Worm (Caenorhabditis elegans) whole organism, midembryonic: Measurements from ENCODE around the gene C14A4.6.

Source experiments
- T22C8.4 ChIP-seq: fragments of 200-800 bp; sonication (Bioruptor generic); IDR thresholded peaks from 2 replicates; pipeline ENCODE4 v1.3.6; 2022; ENCODE audit warnings: missing genetic modification characterization, missing compliant biosample characterization
- cog-1 ChIP-seq: sonication (generic microtip); optimal IDR thresholded peaks from 2 replicates; lab custom pipeline; 2016; ENCODE audit warnings: missing genetic modification characterization, missing compliant biosample characterization
- flt-1 ChIP-seq: fragments of 200-800 bp; sonication (Bioruptor generic); IDR thresholded peaks from 2 replicates; pipeline ENCODE4 v1.3.6; 2022; ENCODE audit warnings: missing genetic modification characterization, missing compliant biosample characterization
- klf-2 ChIP-seq: fragments of 200-800 bp; sonication (Bioruptor generic); conservative IDR thresholded peaks from 2 replicates; pipeline ENCODE4 v1.3.6; 2022; ENCODE audit warnings: missing genetic modification reagents, missing genetic modification characterization, missing compliant biosample characterization
- med-1 ChIP-seq: sonication (generic microtip); optimal IDR thresholded peaks from 2 replicates; lab custom pipeline; 2017; ENCODE audit warnings: missing genetic modification characterization, mild to moderate bottlenecking, missing compliant biosample characterization, antibody characterized with exemption, missing genetic modification reagents; ENCODE audit not compliant: insufficient read depth
- ref-1 ChIP-seq: fragments of 200-800 bp; sonication (Bioruptor generic); conservative IDR thresholded peaks from 2 replicates; pipeline ENCODE4 v1.3.6; 2022; ENCODE audit warnings: missing genetic modification reagents, missing genetic modification characterization, missing compliant biosample characterization
- tab-1 ChIP-seq: fragments of 200-800 bp; sonication (Bioruptor generic); IDR thresholded peaks from 2 replicates; pipeline ENCODE4 v1.3.6; 2022; ENCODE audit warnings: missing genetic modification characterization, missing compliant biosample characterization
- ztf-23 ChIP-seq: fragments of 200-800 bp; sonication (Bioruptor generic); IDR thresholded peaks from 2 replicates; pipeline ENCODE4 v1.3.6; 2022; ENCODE audit warnings: missing genetic modification reagents, missing genetic modification characterization, missing compliant biosample characterization
- ztf-29 ChIP-seq: fragments of 200-800 bp; sonication (Bioruptor generic); IDR thresholded peaks from 2 replicates; pipeline ENCODE4 v1.3.6; 2022; ENCODE audit warnings: missing genetic modification reagents, missing genetic modification characterization, missing compliant biosample characterization

C14A4.6 gene

ce11 chrII:10555484-10556075 is 39.0 kb downstream of the C14A4.6 start:
- no peak for TF ChIP-seq cog-1
- TF ChIP-seq flt-1: 0 out of 2 replicates have a peak, but pooled peaks have one; percentile 6

DNA sequence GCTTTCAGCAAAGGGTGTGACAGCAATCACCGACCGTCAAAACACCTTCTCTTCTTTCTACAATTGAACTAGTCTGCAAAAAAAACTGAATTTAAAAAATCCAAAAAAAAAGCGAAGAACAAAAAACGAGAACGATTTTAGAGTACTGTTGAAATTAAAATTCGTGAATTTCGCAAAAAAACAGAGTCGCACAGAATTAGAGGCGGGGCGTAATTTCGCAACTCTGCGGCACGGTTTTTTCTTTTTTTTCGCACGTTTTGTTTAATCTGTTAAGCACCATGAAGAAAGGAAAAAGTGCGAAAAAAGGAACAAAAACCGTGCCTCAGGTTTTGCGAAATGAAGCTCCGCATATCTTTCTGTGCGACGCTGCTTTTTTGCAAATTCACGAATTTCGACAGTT is 39.6 kb downstream of the C14A4.6 start, which contains the start of gene mnk-1:
mnk-1 (minus strand) TSS at position 73 of the 400 bp plus-strand sequence.
- TF ChIP-seq ztf-29 (GFP tag; lab: Robert Waterston, UW) (no peak), flt-1 (no peak), med-1 (GFP tag; lab: Kevin White, UChicago) (no peak), tab-1 (GFP tag; lab: Robert Waterston, UW) (no peak), T22C8.4 (GFP tag; lab: Robert Waterston, UW) (no peak), ref-1 (no peak), cog-1 (no peak), ztf-23 (GFP tag; lab: Robert Waterston, UW) (no peak), klf-2 (GFP tag; lab: Robert Waterston, UW) (no peak)

DNA sequence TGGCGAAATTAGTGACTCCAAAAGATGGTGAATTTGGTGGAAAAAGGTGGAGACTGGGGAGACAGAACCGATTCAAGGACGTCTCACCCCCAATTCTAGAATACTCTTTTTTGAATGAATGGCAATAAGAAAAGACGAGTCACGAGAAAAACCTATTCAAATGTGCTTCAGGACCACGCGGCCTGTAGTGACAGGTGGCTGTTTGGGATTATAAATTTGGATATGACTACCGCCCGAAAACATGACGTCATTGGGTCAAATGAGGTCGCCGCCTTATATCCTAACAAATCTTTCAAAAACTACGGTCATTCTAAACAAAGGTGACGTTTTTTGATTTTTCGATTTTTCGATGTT is 40.6 kb downstream of the C14A4.6 start:
- TF ChIP-seq flt-1 (0 out of 2 replicates have a peak, but pooled peaks have one; percentile 31), ref-1 (no peak)

DNA sequence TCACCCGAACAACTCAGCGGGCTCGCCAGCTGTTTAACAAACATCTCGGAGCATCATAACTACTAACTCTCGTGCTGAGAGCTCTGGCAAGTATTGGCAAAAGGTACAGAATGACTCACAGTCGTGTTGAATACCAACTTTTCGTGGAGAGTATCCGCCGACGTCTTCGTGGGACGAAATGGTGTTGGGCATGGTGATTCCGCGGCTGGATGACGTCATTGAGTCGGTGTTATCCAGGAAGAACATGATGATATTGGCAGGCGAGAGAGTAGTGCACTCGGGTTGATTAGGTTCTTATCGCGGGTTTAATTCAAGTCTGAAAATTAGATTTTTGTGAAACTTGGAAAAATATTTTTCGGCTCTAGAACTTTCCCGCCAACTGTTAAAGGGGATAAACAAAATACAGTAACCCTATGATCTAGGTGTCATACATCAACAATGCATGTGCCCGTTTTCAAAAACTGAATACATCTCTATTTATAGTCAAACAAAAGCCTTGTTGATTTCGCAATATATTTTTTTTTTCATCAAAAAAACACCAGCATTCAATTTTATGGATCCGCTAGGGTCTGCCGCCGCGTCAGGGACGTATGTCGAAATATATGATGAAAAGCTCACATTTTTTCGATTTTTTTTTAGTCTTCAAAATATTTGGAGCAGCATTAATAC is 41.1 kb downstream of the C14A4.6 start:
- TF ChIP-seq klf-2 (GFP tag; lab: Robert Waterston, UW): no peak
- no peak for TF ChIP-seq med-1 (GFP tag; lab: Kevin White, UChicago)
- no peak for TF ChIP-seq flt-1
- TF ChIP-seq tab-1 (GFP tag; lab: Robert Waterston, UW): 0 out of 2 replicates have a peak, but pooled peaks have one; percentile 28
- TF ChIP-seq cog-1: no peak
- no peak for TF ChIP-seq T22C8.4 (GFP tag; lab: Robert Waterston, UW)

DNA sequence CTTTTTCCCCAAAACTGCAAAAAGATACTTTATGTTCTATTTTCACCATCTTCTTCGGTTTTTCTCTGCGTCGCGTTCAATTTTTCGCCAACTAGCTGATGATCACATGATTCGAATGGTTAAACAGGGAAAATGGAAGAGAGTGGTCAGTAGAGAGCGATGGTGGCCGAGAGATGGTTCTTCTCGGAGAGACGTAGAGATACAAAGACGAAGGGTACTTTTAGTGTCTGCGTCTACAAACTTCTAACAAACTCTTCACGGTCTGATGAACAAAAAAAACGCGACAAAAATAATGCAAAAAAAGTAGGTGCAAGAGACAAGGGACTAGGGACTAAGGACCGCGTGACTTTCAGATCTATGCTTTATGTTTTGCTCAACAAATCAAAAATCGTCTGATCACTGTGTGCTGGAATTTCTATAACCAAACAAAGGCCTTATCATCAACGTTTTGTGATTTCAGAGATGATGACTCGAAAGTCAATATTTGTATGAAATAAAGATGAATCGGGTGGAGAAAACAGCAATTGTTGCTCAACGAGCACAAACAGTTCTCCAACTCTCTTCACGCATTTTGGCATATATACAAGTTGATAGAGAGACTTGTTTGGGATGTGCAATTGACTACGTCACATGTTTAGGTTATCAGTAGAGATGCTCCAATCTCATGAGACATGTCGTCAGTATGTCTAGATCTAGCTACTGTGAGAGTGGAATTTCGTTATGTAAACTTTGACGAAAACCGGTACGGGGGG is 42.4 kb downstream of the C14A4.6 start:
- TF ChIP-seq ztf-29 (GFP tag; lab: Robert Waterston, UW) (no peak), ref-1 (no peak), cog-1 (peak; percentile 16), T22C8.4 (GFP tag; lab: Robert Waterston, UW) (no peak), flt-1 (no peak), ztf-23 (GFP tag; lab: Robert Waterston, UW) (0 out of 2 replicates have a peak, but pooled peaks have one; percentile 57), tab-1 (GFP tag; lab: Robert Waterston, UW) (no peak), klf-2 (GFP tag; lab: Robert Waterston, UW) (no peak), med-1 (GFP tag; lab: Kevin White, UChicago) (no peak)

DNA sequence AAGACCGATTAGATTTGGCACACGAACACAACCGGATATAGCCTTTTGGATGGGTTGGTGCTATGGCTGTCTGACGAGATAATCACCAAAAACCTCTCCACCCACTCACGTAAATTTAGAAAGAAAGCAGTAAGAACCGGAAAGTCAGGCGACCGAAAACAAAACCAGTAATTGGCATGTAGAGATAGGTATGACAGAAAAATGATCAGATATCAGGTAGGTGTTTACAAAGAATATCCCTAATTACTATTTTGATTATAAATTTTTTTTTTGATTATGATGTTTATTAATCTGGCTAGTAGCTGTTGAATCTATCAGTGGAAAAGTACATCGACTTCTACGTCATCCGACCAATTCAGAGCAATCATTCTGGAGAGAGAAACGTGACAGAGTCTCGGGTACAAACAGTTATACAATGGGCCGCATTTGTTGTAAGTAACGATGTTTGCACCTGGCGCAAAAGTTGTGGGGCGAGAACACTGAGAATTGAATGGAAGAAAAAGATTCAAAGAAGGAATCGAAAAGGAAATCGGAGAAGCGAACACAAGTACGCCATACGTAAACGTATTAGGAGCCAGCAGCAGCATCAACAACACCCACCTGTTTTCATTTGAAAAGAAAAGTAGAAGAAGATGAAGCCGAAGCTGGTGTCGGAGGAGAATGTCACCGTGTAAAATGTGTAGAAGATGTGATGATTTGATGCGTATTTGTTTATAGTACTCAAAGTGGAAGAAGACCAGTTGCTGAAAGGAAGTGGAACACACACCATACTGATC is 43.5 kb downstream of the C14A4.6 start:
- TF ChIP-seq ref-1 (no peak), flt-1 (no peak), T22C8.4 (GFP tag; lab: Robert Waterston, UW) (no peak), cog-1 (no peak), med-1 (GFP tag; lab: Kevin White, UChicago) (no peak), tab-1 (GFP tag; lab: Robert Waterston, UW) (no peak), ztf-23 (GFP tag; lab: Robert Waterston, UW) (no peak), ztf-29 (GFP tag; lab: Robert Waterston, UW) (no peak), klf-2 (GFP tag; lab: Robert Waterston, UW) (no peak)

DNA sequence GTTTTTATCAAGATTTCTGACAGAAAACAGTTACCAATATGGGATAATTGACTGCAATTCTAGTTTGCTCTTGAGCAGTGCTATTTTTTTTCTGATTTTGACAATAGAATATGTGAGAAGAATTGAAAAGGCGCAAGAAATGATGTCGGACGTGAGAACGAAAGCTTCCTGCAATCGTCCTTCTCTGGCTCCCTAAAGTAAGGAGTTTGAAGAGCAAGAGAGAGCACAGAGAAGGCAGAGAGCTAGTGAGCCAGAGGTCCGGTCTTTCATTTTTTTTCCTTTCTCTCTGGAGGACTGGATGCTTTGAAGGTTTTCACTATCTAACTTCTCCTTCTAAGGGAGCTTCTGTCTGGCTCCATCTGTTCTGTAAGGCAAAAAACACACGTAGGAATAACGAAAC is 44.4 kb downstream of the C14A4.6 start:
- no peak for TF ChIP-seq med-1 (GFP tag; lab: Kevin White, UChicago)
- TF ChIP-seq flt-1: no peak
- TF ChIP-seq ztf-23 (GFP tag; lab: Robert Waterston, UW): no peak
- TF ChIP-seq ref-1: no peak
- no peak for TF ChIP-seq tab-1 (GFP tag; lab: Robert Waterston, UW)
- no peak for TF ChIP-seq cog-1
- TF ChIP-seq T22C8.4 (GFP tag; lab: Robert Waterston, UW): no peak
- no peak for TF ChIP-seq klf-2 (GFP tag; lab: Robert Waterston, UW)
- TF ChIP-seq ztf-29 (GFP tag; lab: Robert Waterston, UW): no peak

ce11 chrII:10548778-10549671 is 45.6 kb downstream of the C14A4.6 start:
- TF ChIP-seq tab-1 (GFP tag; lab: Robert Waterston, UW) (no peak), ztf-23 (GFP tag; lab: Robert Waterston, UW) (peak; percentile 71; the same call in 1 of the 2 replicates), cog-1 (no peak), T22C8.4 (GFP tag; lab: Robert Waterston, UW) (no peak), ref-1 (no peak), flt-1 (peak; percentile 80), med-1 (GFP tag; lab: Kevin White, UChicago) (no peak), klf-2 (GFP tag; lab: Robert Waterston, UW) (no peak), ztf-29 (GFP tag; lab: Robert Waterston, UW) (peak; percentile 85)
